Worm (Caenorhabditis elegans) whole organism, L3 larva: ENCODE data around the gene Y75B12B.11.
A peak's percentile ranks its signal among the peaks of the same experiment; 100 is the strongest.

Experiments used
- R02D3.7 ChIP-seq: fragments of 150-350 bp; optimal IDR thresholded peaks from 2 replicates; lab custom pipeline; 2014; ENCODE audit warnings: missing biosample characterization, missing genetic modification characterization
- ZK546.5 ChIP-seq: sonication (generic microtip); optimal IDR thresholded peaks from 2 replicates; lab custom pipeline; 2017; ENCODE audit warnings: missing biosample characterization, missing genetic modification characterization
- aly-2 ChIP-seq: fragments of 150-350 bp; optimal IDR thresholded peaks from 2 replicates; lab custom pipeline; 2014; ENCODE audit warnings: missing biosample characterization, missing genetic modification characterization
- ama-1 ChIP-seq: fragments of 150-350 bp; optimal IDR thresholded peaks from 2 replicates; lab custom pipeline; 2018
- ceh-28 ChIP-seq: fragments of 150-350 bp; optimal IDR thresholded peaks from 2 replicates; lab custom pipeline; 2014; ENCODE audit warnings: missing biosample characterization, missing genetic modification reagents, missing genetic modification characterization
- ceh-82 ChIP-seq: fragments of 150-350 bp; optimal IDR thresholded peaks from 2 replicates; lab custom pipeline; 2014; ENCODE audit warnings: missing biosample characterization, missing genetic modification characterization
- daf-12 ChIP-seq: fragments of 150-350 bp; optimal IDR thresholded peaks from 2 replicates; lab custom pipeline; 2014; ENCODE audit warnings: missing biosample characterization, missing genetic modification reagents, missing genetic modification characterization
- egl-27 ChIP-seq: sonication (generic microtip); optimal IDR thresholded peaks from 4 replicates; lab custom pipeline; 2017; ENCODE audit warnings: missing biosample characterization, missing genetic modification reagents, missing genetic modification characterization
- elt-1 ChIP-seq: fragments of 150-350 bp; optimal IDR thresholded peaks from 2 replicates; lab custom pipeline; 2014; ENCODE audit warnings: missing biosample characterization, missing genetic modification characterization
- elt-2 ChIP-seq: sonication (generic microtip); optimal IDR thresholded peaks from 2 replicates; lab custom pipeline; 2016; ENCODE audit warnings: missing genetic modification reagents, mild to moderate bottlenecking, missing genetic modification characterization, missing compliant biosample characterization
- eor-1 ChIP-seq, 2 experiments: fragments of 150-350 bp; optimal IDR thresholded peaks; 2 replicates each; lab custom pipeline; 2014 to 2018; ENCODE audit warnings: missing biosample characterization in 2 of 2, missing genetic modification characterization in 2 of 2
- fkh-10 ChIP-seq: sonication (generic microtip); optimal IDR thresholded peaks from 2 replicates; lab custom pipeline; 2017; ENCODE audit warnings: missing biosample characterization, missing genetic modification reagents, missing genetic modification characterization
- fos-1 ChIP-seq: fragments of 150-350 bp; optimal IDR thresholded peaks from 2 replicates; lab custom pipeline; 2014; ENCODE audit warnings: missing biosample characterization, missing genetic modification characterization
- hmg-11 ChIP-seq: sonication (generic microtip); optimal IDR thresholded peaks from 2 replicates; lab custom pipeline; 2016; ENCODE audit warnings: missing genetic modification characterization, missing compliant biosample characterization
- jun-1 ChIP-seq: fragments of 150-350 bp; optimal IDR thresholded peaks from 2 replicates; lab custom pipeline; 2014; ENCODE audit warnings: missing biosample characterization, missing genetic modification reagents, missing genetic modification characterization
- lin-15B ChIP-seq: fragments of 150-350 bp; optimal IDR thresholded peaks from 2 replicates; lab custom pipeline; 2014; ENCODE audit warnings: missing biosample characterization, missing genetic modification characterization
- lsy-12 ChIP-seq: sonication (generic microtip); optimal IDR thresholded peaks from 2 replicates; lab custom pipeline; 2016; ENCODE audit warnings: mild to moderate bottlenecking, missing genetic modification characterization, missing compliant biosample characterization
- mdl-1 ChIP-seq: fragments of 150-350 bp; optimal IDR thresholded peaks from 2 replicates; lab custom pipeline; 2014; ENCODE audit warnings: missing biosample characterization, missing genetic modification characterization
- nfya-1 ChIP-seq: sonication (generic microtip); optimal IDR thresholded peaks from 2 replicates; lab custom pipeline; 2017; ENCODE audit warnings: missing genetic modification characterization, mild to moderate bottlenecking, missing compliant biosample characterization, antibody characterized with exemption, moderate library complexity; ENCODE audit not compliant: insufficient read depth
- nhr-11 ChIP-seq: fragments of 150-350 bp; optimal IDR thresholded peaks from 2 replicates; lab custom pipeline; 2014; ENCODE audit warnings: missing biosample characterization, missing genetic modification characterization
- nhr-12 ChIP-seq: fragments of 150-350 bp; optimal IDR thresholded peaks from 2 replicates; lab custom pipeline; 2014; ENCODE audit warnings: missing biosample characterization, missing genetic modification characterization
- nhr-23 ChIP-seq: fragments of 150-350 bp; optimal IDR thresholded peaks from 2 replicates; lab custom pipeline; 2014; ENCODE audit warnings: missing biosample characterization, missing genetic modification reagents, missing genetic modification characterization
- nhr-237 ChIP-seq: fragments of 150-350 bp; optimal IDR thresholded peaks from 2 replicates; lab custom pipeline; 2014; ENCODE audit warnings: missing biosample characterization, missing genetic modification characterization
- nhr-28 ChIP-seq: fragments of 150-350 bp; optimal IDR thresholded peaks from 2 replicates; lab custom pipeline; 2014; ENCODE audit warnings: missing biosample characterization, missing genetic modification characterization
- nhr-67 ChIP-seq: fragments of 150-350 bp; optimal IDR thresholded peaks from 2 replicates; lab custom pipeline; 2014; ENCODE audit warnings: missing biosample characterization, missing genetic modification characterization
- nhr-76 ChIP-seq: fragments of 150-350 bp; sonication (generic microtip); optimal IDR thresholded peaks from 5 replicates; lab custom pipeline; 2014; ENCODE audit warnings: missing biosample characterization, missing genetic modification characterization
- nhr-77 ChIP-seq: fragments of 150-350 bp; optimal IDR thresholded peaks from 2 replicates; lab custom pipeline; 2014; ENCODE audit warnings: missing biosample characterization, missing genetic modification characterization
- pha-4 ChIP-seq: fragments of 150-350 bp; optimal IDR thresholded peaks from 2 replicates; lab custom pipeline; 2014; ENCODE audit warnings: missing biosample characterization, missing genetic modification reagents, missing genetic modification characterization
- pqm-1 ChIP-seq: fragments of 150-350 bp; optimal IDR thresholded peaks from 2 replicates; lab custom pipeline; 2017; ENCODE audit warnings: missing biosample characterization, missing genetic modification characterization, inconsistent platforms
- sea-2 ChIP-seq: fragments of 150-350 bp; sonication (generic microtip); optimal IDR thresholded peaks from 4 replicates; lab custom pipeline; 2014; ENCODE audit warnings: missing biosample characterization, missing genetic modification reagents, missing genetic modification characterization
- skn-1 ChIP-seq: fragments of 150-350 bp; optimal IDR thresholded peaks from 2 replicates; lab custom pipeline; 2014; ENCODE audit warnings: missing biosample characterization, missing genetic modification characterization
- snpc-4 ChIP-seq: fragments of 150-350 bp; optimal IDR thresholded peaks from 2 replicates; lab custom pipeline; 2014; ENCODE audit warnings: missing biosample characterization, missing genetic modification characterization
- tbx-2 ChIP-seq: sonication (generic microtip); optimal IDR thresholded peaks from 2 replicates; lab custom pipeline; 2016; ENCODE audit warnings: mild to moderate bottlenecking, missing genetic modification characterization, missing compliant biosample characterization
- unc-39 ChIP-seq: sonication (generic microtip); optimal IDR thresholded peaks from 4 replicates; lab custom pipeline; 2017; ENCODE audit warnings: missing biosample characterization, missing genetic modification characterization
- unc-62 ChIP-seq: fragments of 150-350 bp; sonication (generic microtip); optimal IDR thresholded peaks from 4 replicates; lab custom pipeline; 2014; ENCODE audit warnings: missing biosample characterization, missing genetic modification reagents, missing genetic modification characterization
- zag-1 ChIP-seq: fragments of 150-350 bp; optimal IDR thresholded peaks from 2 replicates; lab custom pipeline; 2014; ENCODE audit warnings: missing biosample characterization, missing genetic modification characterization
- ztf-11 ChIP-seq: fragments of 150-350 bp; optimal IDR thresholded peaks from 2 replicates; lab custom pipeline; 2014; ENCODE audit warnings: missing biosample characterization, missing genetic modification characterization
- ztf-4 ChIP-seq: fragments of 150-350 bp; optimal IDR thresholded peaks from 2 replicates; lab custom pipeline; 2014; ENCODE audit warnings: missing biosample characterization, missing genetic modification characterization

The Y75B12B.11 gene

ce11 chrV:15189567-15189966, 1.5 kb upstream of the Y75B12B.11 start, which contains the start of gene cyn-3 (continued):
- no peak for TF ChIP-seq nhr-76 (tag; lab: Kevin White, UChicago)
- TF ChIP-seq ztf-11 (tag; lab: Kevin White, UChicago): no peak
- TF ChIP-seq aly-2 (tag; lab: Kevin White, UChicago): no peak
- peak; percentile 98 for TF ChIP-seq lin-15B
- TF ChIP-seq ztf-4: no peak
- TF ChIP-seq egl-27: peak; percentile 38
- peak; percentile 93 for TF ChIP-seq nfya-1 (tag; lab: Kevin White, UChicago)
- no peak for TF ChIP-seq ZK546.5 (tag; lab: Kevin White, UChicago)
- TF ChIP-seq ama-1 (lab: Kevin White, UChicago): peak; percentile 69
- TF ChIP-seq ceh-28 (tag; lab: Kevin White, UChicago): peak; percentile 79
- TF ChIP-seq jun-1 (tag; lab: Kevin White, UChicago): peak; percentile 73
- peak; percentile 35 for TF ChIP-seq fkh-10 (GFP tag; lab: Kevin White, UChicago)
- TF ChIP-seq hmg-11 (tag; lab: Kevin White, UChicago): peak; percentile 65
- TF ChIP-seq unc-39 (tag; lab: Kevin White, UChicago): no peak
- TF ChIP-seq tbx-2 (tag; lab: Kevin White, UChicago): peak; percentile 23
- TF ChIP-seq, all 47 proteins: peak for 22

DNA sequence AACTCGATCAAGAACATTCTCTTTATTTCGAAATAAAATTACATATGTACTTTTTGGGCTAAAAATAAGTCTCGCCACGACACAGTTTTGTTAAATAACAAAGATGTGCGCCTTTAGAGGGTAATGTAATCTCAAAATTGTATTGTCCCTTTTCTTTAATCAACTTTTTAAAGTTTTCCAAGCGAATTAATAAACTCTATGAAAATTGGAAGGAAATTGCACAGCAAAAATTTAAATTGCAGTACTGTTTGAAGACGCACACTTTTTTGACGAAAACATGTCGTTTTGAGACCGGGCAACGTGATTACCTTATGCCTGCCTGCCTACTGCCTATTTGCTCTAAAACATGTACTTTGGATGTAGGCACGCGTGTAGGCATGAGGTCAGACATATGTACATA, 875 bp downstream of the Y75B12B.11 start:
- TF ChIP-seq snpc-4: no peak
- TF ChIP-seq, all 47 proteins: peak for 0

ce11 chrV:15192377-15192776, 1.3 kb downstream of the Y75B12B.11 start, which contains the start of gene plc-2:
plc-2 (plus strand) TSS chrV:15192572.
- TF ChIP-seq fkh-10 (GFP tag; lab: Kevin White, UChicago) (no peak), nhr-77 (tag; lab: Kevin White, UChicago) (no peak), elt-2 (tag; lab: Kevin White, UChicago) (peak; percentile 82), jun-1 (tag; lab: Kevin White, UChicago) (peak; percentile 47), hmg-11 (tag; lab: Kevin White, UChicago) (no peak), ZK546.5 (tag; lab: Kevin White, UChicago) (no peak), pha-4 (tag; lab: Kevin White, UChicago) (peak; percentile 44), pqm-1 (tag; lab: Kevin White, UChicago) (peak; percentile 78)

DNA sequence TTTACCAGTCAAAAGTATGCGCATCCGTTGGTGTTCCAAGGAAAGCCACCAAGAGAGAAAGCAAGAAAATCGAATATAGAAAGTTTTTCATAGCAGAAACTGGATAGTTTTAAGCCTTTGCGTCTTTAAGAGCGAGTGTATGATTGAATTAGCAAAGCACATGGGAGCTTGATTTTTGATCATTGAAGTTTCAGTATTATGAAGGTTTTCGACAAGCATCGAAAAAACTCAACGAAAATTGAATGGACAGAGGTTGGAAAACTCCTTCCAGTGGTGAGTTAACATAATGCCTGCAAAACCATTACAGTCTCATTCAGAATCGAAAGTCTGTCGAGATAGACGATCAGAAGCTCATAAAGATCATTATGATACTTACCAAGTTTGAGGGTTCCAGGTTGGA, 2.8 kb downstream of the Y75B12B.11 start, which contains the start of gene Y75B12B.13:
Y75B12B.13 (minus strand) TSS at position 101 of the 400 bp plus-strand sequence.
- TF ChIP-seq unc-62 (GFP tag; lab: Kevin White, UChicago) (no peak), ztf-11 (tag; lab: Kevin White, UChicago) (no peak), mdl-1 (tag; lab: Kevin White, UChicago) (no peak), R02D3.7 (tag; lab: Kevin White, UChicago) (no peak), snpc-4 (no peak), fos-1 (tag; lab: Kevin White, UChicago) (no peak), nhr-28 (tag; lab: Kevin White, UChicago) (no peak), sea-2 (no peak), nhr-237 (tag; lab: Kevin White, UChicago) (no peak), lsy-12 (tag; lab: Kevin White, UChicago) (no peak), nfya-1 (tag; lab: Kevin White, UChicago) (no peak)

DNA sequence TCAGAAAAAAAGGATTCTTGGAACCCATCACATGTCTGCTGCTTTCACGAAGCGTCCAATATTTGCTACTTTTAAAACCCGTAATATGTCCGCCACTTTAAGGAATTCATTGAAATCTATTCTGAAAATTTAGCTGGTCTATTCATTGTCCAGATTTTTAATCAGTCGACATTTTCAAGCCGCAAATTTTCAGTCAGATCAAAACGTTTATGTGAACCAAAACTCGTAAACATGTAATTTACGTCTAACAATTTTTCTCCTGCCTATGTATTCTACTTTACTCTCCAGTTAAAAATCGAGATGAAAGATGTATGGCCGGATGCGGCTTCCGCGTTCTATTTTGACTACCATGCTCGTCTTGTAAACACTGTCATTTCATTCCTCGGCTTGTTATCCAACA, 6.9 kb downstream of the Y75B12B.11 start, which contains the start of gene srw-1:
srw-1 (plus strand) TSS at position 301 of the 400 bp plus-strand sequence.
- no peak for TF ChIP-seq skn-1 (tag; lab: Kevin White, UChicago)
- TF ChIP-seq elt-2 (tag; lab: Kevin White, UChicago): peak; percentile 1
- no peak for TF ChIP-seq lsy-12 (tag; lab: Kevin White, UChicago)

DNA sequence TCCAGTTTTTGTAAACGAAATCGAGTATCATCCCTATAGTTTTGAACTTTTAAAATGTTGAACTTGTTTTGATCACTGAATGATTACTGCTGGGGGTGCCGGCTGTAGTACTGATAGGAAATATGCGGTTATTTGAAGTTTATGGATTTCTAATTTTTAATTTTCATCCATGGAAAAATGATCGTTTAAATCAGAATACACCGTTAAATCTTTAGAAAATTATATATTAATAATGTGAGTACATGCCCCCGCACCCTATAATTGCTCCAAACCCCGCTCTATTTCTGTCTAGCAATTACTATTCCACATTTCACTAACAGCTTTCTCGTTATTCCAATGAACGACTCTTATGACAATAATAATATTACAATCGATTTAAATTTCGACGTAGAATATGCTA, 8.7 kb downstream of the Y75B12B.11 start, which contains the start of gene Y75B12B.10:
Y75B12B.10 (plus strand) TSS at position 301 of the 400 bp plus-strand sequence.
- TF ChIP-seq fkh-10 (GFP tag; lab: Kevin White, UChicago) (no peak), ztf-11 (tag; lab: Kevin White, UChicago) (no peak), jun-1 (tag; lab: Kevin White, UChicago) (no peak), zag-1 (tag; lab: Kevin White, UChicago) (no peak), fos-1 (tag; lab: Kevin White, UChicago) (no peak), nhr-12 (tag; lab: Kevin White, UChicago) (no peak), nhr-11 (tag; lab: Kevin White, UChicago) (no peak), nhr-23 (tag; lab: Kevin White, UChicago) (no peak), pha-4 (tag; lab: Kevin White, UChicago) (no peak), elt-1 (tag; lab: Kevin White, UChicago) (no peak), elt-2 (tag; lab: Kevin White, UChicago) (no peak), unc-39 (tag; lab: Kevin White, UChicago) (no peak), eor-1 (tag; optimal IDR thresholded peaks at IDR 0.05; lab: Kevin White, UChicago) (no peak), daf-12 (tag; lab: Kevin White, UChicago) (no peak), ceh-82 (tag; lab: Kevin White, UChicago) (no peak), R02D3.7 (tag; lab: Kevin White, UChicago) (no peak), nhr-67 (no peak), ceh-28 (tag; lab: Kevin White, UChicago) (no peak), nfya-1 (tag; lab: Kevin White, UChicago) (no peak)
